Worm (Caenorhabditis elegans) whole organism, late embryonic: ENCODE data around the gene nuo-3.
A peak's percentile ranks its signal among the peaks of the same experiment; 100 is the strongest.

Experiments
- C08G9.2 ChIP-seq: sonication (generic microtip); optimal IDR thresholded peaks from 2 replicates; lab custom pipeline; 2016; ENCODE audit warnings: mild to moderate bottlenecking, missing genetic modification characterization, moderate library complexity, missing compliant biosample characterization
- C38D4.7 ChIP-seq: fragments of 200-800 bp; sonication (Bioruptor generic); optimal IDR thresholded peaks from 2 replicates; lab custom pipeline; 2018; ENCODE audit warnings: mild to moderate bottlenecking, missing genetic modification characterization, moderate library complexity, missing compliant biosample characterization
- K02D7.2 ChIP-seq: sonication (generic microtip); optimal IDR thresholded peaks from 2 replicates; lab custom pipeline; 2017; ENCODE audit warnings: mild to moderate bottlenecking, missing genetic modification characterization, missing compliant biosample characterization
- T23F11.4 ChIP-seq: fragments of 200-800 bp; sonication (Bioruptor generic); optimal IDR thresholded peaks from 2 replicates; lab custom pipeline; 2018; ENCODE audit warnings: mild to moderate bottlenecking, missing genetic modification characterization, missing compliant biosample characterization
- Y22D7AL.16 ChIP-seq: sonication (generic microtip); optimal IDR thresholded peaks from 2 replicates; lab custom pipeline; 2016; ENCODE audit warnings: missing genetic modification characterization, missing compliant biosample characterization
- ama-1 ChIP-seq: fragments of 150-350 bp; optimal IDR thresholded peaks from 2 replicates; lab custom pipeline; 2014
- ceh-18 ChIP-seq: sonication (generic microtip); optimal IDR thresholded peaks from 2 replicates; lab custom pipeline; 2016; ENCODE audit warnings: missing genetic modification characterization, missing compliant biosample characterization
- ceh-19 ChIP-seq: fragments of 200-800 bp; sonication (Bioruptor generic); optimal IDR thresholded peaks from 2 replicates; lab custom pipeline; 2018; ENCODE audit warnings: mild to moderate bottlenecking, missing genetic modification characterization, missing compliant biosample characterization
- ceh-2 ChIP-seq: sonication (generic microtip); optimal IDR thresholded peaks from 2 replicates; lab custom pipeline; 2016; ENCODE audit warnings: missing genotype, missing genetic modification characterization, missing compliant biosample characterization
- ceh-22 ChIP-seq: sonication (generic microtip); optimal IDR thresholded peaks from 2 replicates; lab custom pipeline; 2017; ENCODE audit warnings: missing biosample characterization, missing genetic modification characterization
- ceh-30 ChIP-seq: fragments of 150-350 bp; optimal IDR thresholded peaks from 2 replicates; lab custom pipeline; 2014; ENCODE audit warnings: missing biosample characterization, missing genetic modification characterization
- ceh-31 ChIP-seq: sonication (generic microtip); optimal IDR thresholded peaks from 2 replicates; lab custom pipeline; 2016; ENCODE audit warnings: missing genetic modification characterization, missing compliant biosample characterization
- ceh-34 ChIP-seq: sonication (generic microtip); optimal IDR thresholded peaks from 2 replicates; lab custom pipeline; 2016; ENCODE audit warnings: mild to moderate bottlenecking, missing genetic modification characterization, missing compliant biosample characterization
- ceh-48 ChIP-seq: sonication (generic microtip); optimal IDR thresholded peaks from 2 replicates; lab custom pipeline; 2016; ENCODE audit warnings: missing genetic modification characterization, inconsistent platforms, missing compliant biosample characterization
- ceh-6 ChIP-seq: fragments of 200-800 bp; sonication (Bioruptor generic); optimal IDR thresholded peaks from 2 replicates; lab custom pipeline; 2018; ENCODE audit warnings: mild to moderate bottlenecking, missing genetic modification characterization, missing compliant biosample characterization
- che-1 ChIP-seq: sonication (generic microtip); optimal IDR thresholded peaks from 2 replicates; lab custom pipeline; 2016; ENCODE audit warnings: mild to moderate bottlenecking, missing genetic modification characterization, missing compliant biosample characterization
- dmd-4 ChIP-seq: sonication (generic microtip); optimal IDR thresholded peaks from 2 replicates; lab custom pipeline; 2016; ENCODE audit warnings: borderline replicate concordance, missing genetic modification characterization, missing compliant biosample characterization
- dve-1 ChIP-seq: sonication (generic microtip); optimal IDR thresholded peaks from 2 replicates; lab custom pipeline; 2017; ENCODE audit warnings: antibody characterized with exemption, mild to moderate bottlenecking, missing genetic modification characterization, missing compliant biosample characterization
- ets-4 ChIP-seq: sonication (generic microtip); optimal IDR thresholded peaks from 2 replicates; lab custom pipeline; 2016; ENCODE audit warnings: missing genetic modification characterization, missing compliant biosample characterization
- eyg-1 ChIP-seq: sonication (generic microtip); optimal IDR thresholded peaks from 2 replicates; lab custom pipeline; 2016; ENCODE audit warnings: missing genotype, missing genetic modification characterization, missing compliant biosample characterization
- fax-1 ChIP-seq: sonication (generic microtip); optimal IDR thresholded peaks from 2 replicates; lab custom pipeline; 2016; ENCODE audit warnings: missing genotype, missing genetic modification characterization, missing compliant biosample characterization
- fkh-10 ChIP-seq: fragments of 150-350 bp; optimal IDR thresholded peaks from 2 replicates; lab custom pipeline; 2014; ENCODE audit warnings: missing biosample characterization, missing genetic modification reagents, missing genetic modification characterization
- fkh-6 ChIP-seq: sonication (generic microtip); optimal IDR thresholded peaks from 2 replicates; lab custom pipeline; 2016; ENCODE audit warnings: missing genetic modification characterization, missing compliant biosample characterization
- gmeb-2 ChIP-seq: sonication (generic microtip); optimal IDR thresholded peaks from 2 replicates; lab custom pipeline; 2016; ENCODE audit warnings: missing genetic modification characterization, inconsistent platforms, missing compliant biosample characterization
- hlh-6 ChIP-seq: sonication (generic microtip); optimal IDR thresholded peaks from 2 replicates; lab custom pipeline; 2016; ENCODE audit warnings: missing genotype, missing genetic modification characterization, missing compliant biosample characterization
- hlh-8 ChIP-seq: sonication (generic microtip); optimal IDR thresholded peaks from 2 replicates; lab custom pipeline; 2016; ENCODE audit warnings: missing genotype, missing genetic modification characterization, missing compliant biosample characterization
- lim-6 ChIP-seq: sonication (generic microtip); optimal IDR thresholded peaks from 2 replicates; lab custom pipeline; 2016; ENCODE audit warnings: missing genetic modification characterization, missing compliant biosample characterization
- lin-11 ChIP-seq: fragments of 200-800 bp; sonication (Bioruptor generic); optimal IDR thresholded peaks from 2 replicates; lab custom pipeline; 2018; ENCODE audit warnings: mild to moderate bottlenecking, missing genetic modification characterization, missing compliant biosample characterization
- madf-2 ChIP-seq: sonication (generic microtip); optimal IDR thresholded peaks from 2 replicates; lab custom pipeline; 2017; ENCODE audit warnings: missing genetic modification characterization, missing compliant biosample characterization
- mec-3 ChIP-seq: sonication (generic microtip); optimal IDR thresholded peaks from 2 replicates; lab custom pipeline; 2016; ENCODE audit warnings: borderline replicate concordance, missing genetic modification characterization, missing compliant biosample characterization
- nfya-1 ChIP-seq: sonication (generic microtip); optimal IDR thresholded peaks from 2 replicates; lab custom pipeline; 2017; ENCODE audit warnings: missing genetic modification characterization, mild to moderate bottlenecking, missing compliant biosample characterization, antibody characterized with exemption, moderate library complexity
- nhr-11 ChIP-seq: fragments of 150-350 bp; optimal IDR thresholded peaks from 2 replicates; lab custom pipeline; 2014; ENCODE audit warnings: missing biosample characterization, missing genetic modification characterization
- npax-4 ChIP-seq: sonication (generic microtip); optimal IDR thresholded peaks from 2 replicates; lab custom pipeline; 2016; ENCODE audit warnings: missing genetic modification characterization, missing compliant biosample characterization
- pag-3 ChIP-seq: sonication (generic microtip); optimal IDR thresholded peaks from 2 replicates; lab custom pipeline; 2016; ENCODE audit warnings: missing compliant biosample characterization, missing genetic modification characterization, borderline replicate concordance
- pax-1 ChIP-seq: fragments of 150-350 bp; optimal IDR thresholded peaks from 2 replicates; lab custom pipeline; 2014; ENCODE audit warnings: missing biosample characterization, missing genetic modification characterization
- pha-4 ChIP-seq: fragments of 150-350 bp; optimal IDR thresholded peaks from 2 replicates; lab custom pipeline; 2018; ENCODE audit warnings: missing biosample characterization, missing genetic modification reagents, missing genetic modification characterization
- pqm-1 ChIP-seq: sonication (generic microtip); optimal IDR thresholded peaks from 2 replicates; lab custom pipeline; 2016; ENCODE audit warnings: missing genetic modification characterization, missing compliant biosample characterization
- pros-1 ChIP-seq: fragments of 150-350 bp; optimal IDR thresholded peaks from 2 replicates; lab custom pipeline; 2014; ENCODE audit warnings: missing biosample characterization, missing genetic modification reagents, missing genetic modification characterization
- sox-4 ChIP-seq: sonication (generic microtip); optimal IDR thresholded peaks from 2 replicates; lab custom pipeline; 2017; ENCODE audit warnings: mild to moderate bottlenecking, missing genetic modification characterization, inconsistent platforms, missing compliant biosample characterization
- tbx-7 ChIP-seq: sonication (generic microtip); optimal IDR thresholded peaks from 2 replicates; lab custom pipeline; 2016; ENCODE audit warnings: missing genotype, missing genetic modification characterization, missing compliant biosample characterization
- ttx-3 ChIP-seq: sonication (generic microtip); optimal IDR thresholded peaks from 2 replicates; lab custom pipeline; 2016; ENCODE audit warnings: missing genetic modification reagents, missing genetic modification characterization, missing compliant biosample characterization
- unc-3 ChIP-seq, 2 experiments: fragments of 200-800 bp in 1 of 2; sonication (Bioruptor generic) in 1 of 2; sonication (generic microtip) in 1 of 2; conservative IDR thresholded peaks in 1 of 2; optimal IDR thresholded peaks in 1 of 2; 2 replicates each; pipeline versions ENCODE4 v1.3.6 to Lab custom; 2016 to 2022; ENCODE audit warnings: missing compliant biosample characterization in 2 of 2, missing genetic modification characterization in 2 of 2, missing genetic modification reagents in 1 of 2
- unc-42 ChIP-seq: sonication (generic microtip); optimal IDR thresholded peaks from 2 replicates; lab custom pipeline; 2016; ENCODE audit warnings: missing genotype, missing genetic modification characterization, missing compliant biosample characterization
- unc-55 ChIP-seq: sonication (generic microtip); optimal IDR thresholded peaks from 2 replicates; lab custom pipeline; 2017; ENCODE audit warnings: missing biosample characterization, missing genetic modification reagents, missing genetic modification characterization
- unc-86 ChIP-seq: sonication (generic microtip); optimal IDR thresholded peaks from 2 replicates; lab custom pipeline; 2016; ENCODE audit warnings: missing genetic modification characterization, missing compliant biosample characterization
- zip-5 ChIP-seq: sonication (generic microtip); optimal IDR thresholded peaks from 2 replicates; lab custom pipeline; 2016; ENCODE audit warnings: missing genetic modification characterization, missing compliant biosample characterization

Gene nuo-3

DNA sequence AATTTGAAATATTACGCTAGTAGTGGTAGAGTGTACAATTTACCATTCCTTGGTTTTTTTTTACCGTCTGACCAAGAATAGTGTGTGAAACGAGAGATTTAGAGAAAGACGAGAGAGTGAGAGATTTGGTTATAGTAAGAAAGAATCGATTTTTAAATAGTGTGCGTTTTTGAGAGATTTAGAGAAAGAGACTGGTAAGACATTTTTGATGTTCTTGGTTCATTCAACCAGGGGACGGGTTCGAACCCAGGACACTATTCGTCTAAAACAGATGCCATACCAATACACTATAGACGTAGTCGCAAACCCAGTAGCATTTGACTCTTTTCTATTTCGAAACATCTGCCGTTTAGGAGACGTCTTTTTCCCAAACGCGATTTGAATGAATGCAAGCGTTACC, 40.8 kb upstream of the nuo-3 start (continued):
- TF ChIP-seq T23F11.4 (GFP tag; lab: Kevin White, UChicago) (peak; percentile 68), sox-4 (tag; lab: Kevin White, UChicago) (peak; percentile 72), unc-86 (tag; lab: Kevin White, UChicago) (peak; percentile 69), pros-1 (tag; lab: Kevin White, UChicago) (no peak), ceh-30 (tag; lab: Kevin White, UChicago) (no peak), ama-1 (lab: Kevin White, UChicago) (no peak), ceh-22 (tag; lab: Kevin White, UChicago) (no peak), lin-11 (tag; lab: Kevin White, UChicago) (peak; percentile 71), ceh-18 (peak; percentile 50), ets-4 (tag; lab: Kevin White, UChicago) (no peak), tbx-7 (tag; lab: Kevin White, UChicago) (no peak), ceh-2 (tag; lab: Kevin White, UChicago) (peak; percentile 55), gmeb-2 (tag; lab: Kevin White, UChicago) (peak; percentile 79), npax-4 (peak; percentile 11), lim-6 (tag; lab: Kevin White, UChicago) (no peak), dve-1 (peak; percentile 43), eyg-1 (tag; lab: Kevin White, UChicago) (no peak), hlh-6 (tag; lab: Kevin White, UChicago) (no peak), zip-5 (tag; lab: Kevin White, UChicago) (peak; percentile 40), ceh-19 (peak; percentile 78), ceh-6 (GFP tag; lab: Kevin White, UChicago) (peak; percentile 76), K02D7.2 (tag; lab: Kevin White, UChicago) (peak; percentile 41), mec-3 (tag; lab: Kevin White, UChicago) (no peak), C08G9.2 (peak; percentile 56)

DNA sequence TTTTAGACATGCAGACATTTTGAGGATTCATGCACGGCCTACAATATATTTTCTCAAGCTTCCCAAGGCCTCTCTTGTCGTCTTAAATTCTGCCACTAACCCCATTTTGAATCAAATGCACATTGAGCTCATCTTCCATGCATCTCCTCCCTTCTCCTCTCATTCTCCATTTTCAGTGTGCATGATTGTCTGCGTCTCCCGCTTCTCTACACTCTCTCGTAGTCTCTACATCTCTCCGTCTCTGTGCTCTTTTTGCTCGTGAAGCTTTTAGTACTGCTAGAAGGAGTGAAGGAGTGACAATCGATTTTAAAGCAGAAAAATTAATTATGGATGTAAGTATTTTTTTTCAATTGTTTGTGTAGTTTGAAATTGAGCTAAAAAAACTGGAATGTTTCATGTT, 39.5 kb upstream of the nuo-3 start, which contains the start of gene Y57G11C.22:
Gene Y57G11C.22, plus strand, starts transcription at position 327 of the 400 bp plus-strand sequence.
- TF ChIP-seq ama-1 (lab: Kevin White, UChicago) = no peak
- no peak for TF ChIP-seq ceh-19
- no peak for TF ChIP-seq nhr-11 (tag; lab: Kevin White, UChicago)
- no peak for TF ChIP-seq T23F11.4 (GFP tag; lab: Kevin White, UChicago)
- TF ChIP-seq pha-4 (tag; lab: Kevin White, UChicago) = no peak
- TF ChIP-seq dve-1 = no peak
- peak; percentile 23 for TF ChIP-seq unc-55 (GFP tag; lab: Kevin White, UChicago)
- no peak for TF ChIP-seq pax-1 (tag; lab: Kevin White, UChicago)
- no peak for TF ChIP-seq lim-6 (tag; lab: Kevin White, UChicago)
- no peak for TF ChIP-seq fkh-10 (GFP tag; lab: Kevin White, UChicago)
- no peak for TF ChIP-seq dmd-4
- TF ChIP-seq pqm-1 (tag; lab: Kevin White, UChicago) = no peak
- TF ChIP-seq ceh-2 (tag; lab: Kevin White, UChicago) = no peak
- no peak for TF ChIP-seq madf-2 (tag; lab: Kevin White, UChicago)
- TF ChIP-seq K02D7.2 (tag; lab: Kevin White, UChicago) = no peak
- no peak for TF ChIP-seq pag-3 (tag; lab: Kevin White, UChicago)
- TF ChIP-seq zip-5 (tag; lab: Kevin White, UChicago) = no peak
- peak; percentile 11 for TF ChIP-seq nfya-1 (tag; lab: Kevin White, UChicago)
- TF ChIP-seq Y22D7AL.16 (tag; lab: Kevin White, UChicago) = no peak
- TF ChIP-seq ceh-22 (tag; lab: Kevin White, UChicago) = no peak
- no peak for TF ChIP-seq unc-3 (GFP tag; conservative IDR thresholded peaks at IDR 0.05; lab: Robert Waterston, UW)
- TF ChIP-seq unc-3 (tag; optimal IDR thresholded peaks at IDR 0.05; lab: Kevin White, UChicago) = no peak
- no peak for TF ChIP-seq pros-1 (tag; lab: Kevin White, UChicago)
- no peak for TF ChIP-seq hlh-6 (tag; lab: Kevin White, UChicago)
- TF ChIP-seq ceh-48 (tag; lab: Kevin White, UChicago) = no peak
- no peak for TF ChIP-seq unc-86 (tag; lab: Kevin White, UChicago)
- TF ChIP-seq eyg-1 (tag; lab: Kevin White, UChicago) = no peak
- no peak for TF ChIP-seq che-1 (tag; lab: Kevin White, UChicago)
- peak; percentile 37 for TF ChIP-seq unc-42 (tag; lab: Kevin White, UChicago)
- no peak for TF ChIP-seq C38D4.7 (GFP tag; lab: Kevin White, UChicago)
- TF ChIP-seq ceh-34 (tag; lab: Kevin White, UChicago) = no peak
- no peak for TF ChIP-seq ttx-3
- no peak for TF ChIP-seq fax-1
- no peak for TF ChIP-seq fkh-6 (tag; lab: Kevin White, UChicago)
- no peak for TF ChIP-seq hlh-8 (tag; lab: Kevin White, UChicago)
- peak; percentile 35 for TF ChIP-seq ceh-31 (tag; lab: Kevin White, UChicago)
- TF ChIP-seq tbx-7 (tag; lab: Kevin White, UChicago) = no peak
- TF ChIP-seq, all 69 proteins: peak for 4
